Worm (Caenorhabditis elegans): ENCODE measurements around the gene nspb-5.
"Not testable (repeated sequence)": the region's sequence is repeated elsewhere in the genome, so short reads cannot be mapped to it uniquely, and the experiment has no call there.

The nspb-5 gene

DNA sequence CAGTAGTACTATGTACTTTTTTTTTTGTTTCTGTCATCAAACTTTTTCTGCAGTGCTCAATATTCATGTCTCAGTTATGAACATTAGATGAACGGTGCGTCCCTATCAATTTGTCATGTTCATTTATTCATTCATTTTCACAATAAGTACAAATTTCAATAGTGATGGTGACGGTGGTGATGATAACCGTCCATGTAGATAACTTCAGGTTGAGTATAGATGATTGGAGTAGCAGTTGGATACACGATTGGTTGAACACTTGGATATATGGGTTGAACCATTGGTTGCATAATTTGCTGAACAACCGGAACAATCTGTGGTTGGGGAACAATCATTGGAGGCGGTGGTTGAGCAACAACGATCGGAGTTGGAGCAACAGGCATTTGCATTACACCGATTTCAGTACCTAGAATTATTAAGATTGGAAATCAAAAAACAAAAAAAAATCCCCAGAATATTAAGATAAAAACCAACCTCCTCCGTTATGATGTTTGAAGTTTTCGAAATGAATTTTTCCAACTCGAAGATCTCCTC lies 10.7 kb upstream of the nspb-5 start:
- no peak for TF ChIP-seq Y22D7AL.16 (tag; optimal IDR thresholded peaks at IDR 0.05)

DNA sequence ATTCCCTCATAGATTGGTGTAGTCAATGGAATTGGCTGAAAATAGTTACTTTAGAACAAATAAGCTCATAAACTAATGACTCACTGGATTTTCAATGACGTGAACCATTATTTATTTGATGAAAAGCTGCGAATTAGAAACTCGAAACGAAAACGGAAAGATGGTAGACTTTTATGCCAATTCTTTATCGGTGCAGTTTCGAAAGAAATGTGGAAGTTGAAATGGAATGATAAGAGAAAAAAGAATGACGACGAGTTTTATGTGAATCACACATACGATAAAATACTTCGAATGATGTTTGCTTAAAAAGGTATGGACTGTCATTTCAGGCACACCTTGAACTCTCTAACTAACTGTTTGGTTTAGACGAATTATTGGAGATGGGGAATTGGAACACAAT lies 8.8 kb upstream of the nspb-5 start, which contains the start of the genes lec-11 and irld-7:
lec-11 (minus strand) TSS at position 126 of the 400 bp plus-strand sequence.
irld-7 (plus strand) TSS at position 332 of the 400 bp plus-strand sequence.
- TF ChIP-seq ceh-24 (tag; optimal IDR thresholded peaks at IDR 0.05) (no peak), ttx-3 (tag; optimal IDR thresholded peaks at IDR 0.05) (no peak), pat-9 (tag; optimal IDR thresholded peaks at IDR 0.05) (no peak), pag-3 (tag; optimal IDR thresholded peaks at IDR 0.05; ENCODE audit: borderline replicate concordance) (no peak), dve-1 (tag; optimal IDR thresholded peaks at IDR 0.05) (no peak), nhr-232 (tag; optimal IDR thresholded peaks at IDR 0.05) (no peak), hlh-6 (tag; optimal IDR thresholded peaks at IDR 0.05) (no peak), ref-2 (tag; optimal IDR thresholded peaks at IDR 0.05) (no peak), nhr-11 (tag; optimal IDR thresholded peaks at IDR 0.05) (no peak), mec-3 (tag; optimal IDR thresholded peaks at IDR 0.05; ENCODE audit: borderline replicate concordance) (no peak), ceh-30 (tag; optimal IDR thresholded peaks at IDR 0.05) (no peak), sox-4 (tag; optimal IDR thresholded peaks at IDR 0.05) (no peak), ets-4 (tag; optimal IDR thresholded peaks at IDR 0.05) (no peak), ceh-45 (GFP tag; IDR thresholded peaks at IDR 0.05) (no peak)

DNA sequence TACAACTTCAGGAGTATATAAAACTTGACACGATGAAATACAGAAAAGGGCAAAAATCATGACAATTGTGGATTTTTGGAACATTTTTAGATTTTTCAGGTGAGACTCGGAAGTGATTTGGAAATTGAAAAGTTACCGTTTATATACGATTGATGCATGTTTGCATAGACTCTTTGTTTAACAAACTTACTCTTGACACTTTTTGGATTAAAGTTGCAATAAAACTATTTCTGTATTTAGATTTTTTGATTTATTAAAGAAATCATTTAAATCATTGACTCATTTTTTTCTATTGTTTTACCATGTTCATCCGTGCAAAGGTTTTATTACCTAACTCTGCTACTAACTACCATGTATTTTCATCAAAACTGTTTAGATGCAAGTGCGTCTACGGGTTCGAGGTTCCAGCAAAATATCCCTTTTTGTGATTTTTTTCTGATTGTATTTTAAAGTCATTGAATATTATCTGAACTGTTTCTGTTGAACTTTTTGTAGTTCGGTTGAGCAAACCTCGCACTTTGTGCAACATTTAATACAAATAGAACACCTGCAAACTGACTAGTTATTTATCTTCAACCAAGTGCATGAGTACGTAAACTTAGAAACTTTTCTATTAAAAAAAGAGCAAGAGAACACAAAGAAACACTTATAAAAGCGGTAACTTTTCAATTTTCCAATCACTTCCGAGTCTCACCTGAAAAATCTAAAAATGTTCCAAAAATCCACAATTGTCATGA lies 7.7 kb upstream of the nspb-5 start, which contains the start of the genes nspb-1 and nspb-2:
nspb-1 (minus strand) TSS at position 101 of the 737 bp plus-strand sequence.
nspb-2 (plus strand) TSS at position 687 of the 737 bp plus-strand sequence.
- not testable (repeated sequence) for TF ChIP-seq ceh-18 (tag; optimal IDR thresholded peaks at IDR 0.05); pha-2 (tag; optimal IDR thresholded peaks at IDR 0.05); unc-55 (GFP tag; optimal IDR thresholded peaks at IDR 0.05)

DNA sequence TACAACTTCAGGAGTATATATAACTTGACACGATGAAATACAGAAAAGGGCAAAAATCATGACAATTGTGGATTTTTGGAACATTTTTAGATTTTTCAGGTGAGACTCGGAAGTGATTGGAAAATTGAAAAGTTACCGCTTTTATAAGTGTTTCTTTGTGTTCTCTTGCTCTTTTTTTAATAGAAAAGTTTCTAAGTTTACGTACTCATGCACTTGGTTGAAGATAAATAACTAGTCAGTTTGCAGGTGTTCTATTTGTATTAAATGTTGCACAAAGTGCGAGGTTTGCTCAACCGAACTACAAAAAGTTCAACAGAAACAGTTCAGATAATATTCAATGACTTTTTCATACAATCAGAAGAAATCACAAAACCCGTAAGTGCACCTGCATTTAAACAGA lies 4.0 kb upstream of the nspb-5 start, which contains the start of gene nspb-3:
nspb-3 (minus strand) TSS at position 101 of the 400 bp plus-strand sequence.
- not testable (repeated sequence) for TF ChIP-seq ahr-1, ceh-18, ztf-16 (tag; optimal IDR thresholded peaks at IDR 0.05)

ce11 chrIV:6595912-6596311 lies 2.9 kb upstream of the nspb-5 start, which contains the start of gene F38A5.22:
TSS of gene F38A5.22 (minus strand) at chrIV:6595940.
- no peak for TF ChIP-seq eyg-1 (tag; optimal IDR thresholded peaks at IDR 0.05)
- no peak for TF ChIP-seq ceh-34 (tag; optimal IDR thresholded peaks at IDR 0.05)
- no peak for TF ChIP-seq ceh-45 (GFP tag; IDR thresholded peaks at IDR 0.05)
- no peak for TF ChIP-seq npax-4 (tag; optimal IDR thresholded peaks at IDR 0.05)
- no peak for TF ChIP-seq sdc-2 (tag; optimal IDR thresholded peaks at IDR 0.05)
- TF ChIP-seq ceh-24 (tag; optimal IDR thresholded peaks at IDR 0.05), result no peak

ce11 chrIV:6597298-6597697 lies 1.5 kb upstream of the nspb-5 start, which contains the start of gene F38A5.6:
TSS of gene F38A5.6 (minus strand) at chrIV:6597398.
- TF ChIP-seq ttx-3 (tag; optimal IDR thresholded peaks at IDR 0.05) (no peak), ceh-6 (GFP tag; optimal IDR thresholded peaks at IDR 0.05) (no peak), mec-3 (tag; optimal IDR thresholded peaks at IDR 0.05; ENCODE audit: borderline replicate concordance) (no peak), syd-9 (tag; optimal IDR thresholded peaks at IDR 0.05) (no peak), pax-1 (tag; optimal IDR thresholded peaks at IDR 0.05) (no peak), madf-2 (tag; optimal IDR thresholded peaks at IDR 0.05) (no peak), tbx-2 (tag; optimal IDR thresholded peaks at IDR 0.05) (no peak), lim-6 (tag; optimal IDR thresholded peaks at IDR 0.05) (no peak), dmd-4 (tag; optimal IDR thresholded peaks at IDR 0.05; ENCODE audit: borderline replicate concordance) (no peak), nfya-1 (tag; optimal IDR thresholded peaks at IDR 0.05) (no peak), lin-11 (tag; optimal IDR thresholded peaks at IDR 0.05) (no peak), ceh-34 (tag; optimal IDR thresholded peaks at IDR 0.05) (no peak), pha-4 (tag; optimal IDR thresholded peaks at IDR 0.05) (no peak)

Measured in whole organism, late embryonic.